Fruit fly (Drosophila melanogaster) whole organism, larva: ENCODE measurements around the gene CG15765.

Source experiments
- noc ChIP-seq: fragments of 200-800 bp; sonication (Bioruptor generic); optimal IDR thresholded peaks from 3 replicates; lab custom pipeline; 2019; ENCODE audit warnings: missing biosample characterization, mild to moderate bottlenecking, missing genetic modification characterization, moderate library complexity

The CG15765 gene

dm6 chrX:5818428-5818827, at the start of gene CG15765:
Gene CG15765 (plus strand): TSS chrX:5818559.
- TF ChIP-seq noc (tag; lab: Kevin White, UChicago): no peak

- no peak for TF ChIP-seq noc (tag; lab: Kevin White, UChicago)
These were observed 49.6 kb upstream of the CG15765 start for dm6 chrX:5768602-5769251.

dm6 chrX:5770730-5771181, 47.6 kb upstream of the CG15765 start, which contains the start of gene CG3097:
Gene CG3097 (minus strand): TSS chrX:5770780.
- no peak for TF ChIP-seq noc (tag; lab: Kevin White, UChicago)

- TF ChIP-seq noc (tag; lab: Kevin White, UChicago): no peak
These were observed 46.0 kb upstream of the CG15765 start for dm6 chrX:5772409-5772808.

dm6 chrX:5776547-5776946, 41.8 kb upstream of the CG15765 start, which contains the start of gene CG42264:
Gene CG42264 (minus strand): TSS chrX:5776647.
- no peak for TF ChIP-seq noc (tag; lab: Kevin White, UChicago)

dm6 chrX:5781520-5781919, 36.8 kb upstream of the CG15765 start, which contains the start of gene CG3108:
Gene CG3108 (minus strand): TSS chrX:5781620.
- TF ChIP-seq noc (tag; lab: Kevin White, UChicago): no peak

- peak; percentile 0 for TF ChIP-seq noc (tag; lab: Kevin White, UChicago)
These were observed 34.9 kb upstream of the CG15765 start for dm6 chrX:5783260-5784040.

- TF ChIP-seq noc (tag; lab: Kevin White, UChicago): peak; percentile 67
These were observed 31.8 kb upstream of the CG15765 start for dm6 chrX:5786559-5786958.

- no peak for TF ChIP-seq noc (tag; lab: Kevin White, UChicago)
These were observed 29.2 kb upstream of the CG15765 start, which contains the start of gene CG15767 for dm6 chrX:5789187-5789586. Gene CG15767 (plus strand): TSS chrX:5789487.

dm6 chrX:5791840-5792239, 26.5 kb upstream of the CG15765 start, which contains the start of gene CG12239:
Gene CG12239 (plus strand): TSS chrX:5792140.
- no peak for TF ChIP-seq noc (tag; lab: Kevin White, UChicago)

dm6 chrX:5800634-5801033, 17.7 kb upstream of the CG15765 start:
- TF ChIP-seq noc (tag; lab: Kevin White, UChicago): no peak

dm6 chrX:5804377-5804776, 14.0 kb upstream of the CG15765 start, which contains the start of gene Cpr5C:
Gene Cpr5C (plus strand): TSS chrX:5804677.
- no peak for TF ChIP-seq noc (tag; lab: Kevin White, UChicago)

dm6 chrX:5808654-5809053, 9.7 kb upstream of the CG15765 start, which contains the start of gene Prosbeta2R1:
Gene Prosbeta2R1 (plus strand): TSS chrX:5808954.
- TF ChIP-seq noc (tag; lab: Kevin White, UChicago): no peak

dm6 chrX:5812877-5813276, 5.5 kb upstream of the CG15765 start, which contains the start of gene CG44329:
Gene CG44329 (minus strand): TSS chrX:5812977.
- TF ChIP-seq noc (tag; lab: Kevin White, UChicago): no peak

- TF ChIP-seq noc (tag; lab: Kevin White, UChicago): no peak
These were observed 2.6 kb upstream of the CG15765 start, which contains the start of gene AgmNAT for dm6 chrX:5815720-5816119. Gene AgmNAT (minus strand): TSS chrX:5815820.

- no peak for TF ChIP-seq noc (tag; lab: Kevin White, UChicago)
These were observed 1.2 kb upstream of the CG15765 start for dm6 chrX:5817191-5817590.
